Worm (Caenorhabditis elegans) whole organism, dauer: ENCODE data around the gene Y41D4A.7.

Source experiments
- unc-62 ChIP-seq: sonication (generic microtip); optimal IDR thresholded peaks from 2 replicates; lab custom pipeline; 2017; ENCODE audit warnings: missing biosample characterization, missing genetic modification reagents, missing genetic modification characterization

The Y41D4A.7 gene

DNA sequence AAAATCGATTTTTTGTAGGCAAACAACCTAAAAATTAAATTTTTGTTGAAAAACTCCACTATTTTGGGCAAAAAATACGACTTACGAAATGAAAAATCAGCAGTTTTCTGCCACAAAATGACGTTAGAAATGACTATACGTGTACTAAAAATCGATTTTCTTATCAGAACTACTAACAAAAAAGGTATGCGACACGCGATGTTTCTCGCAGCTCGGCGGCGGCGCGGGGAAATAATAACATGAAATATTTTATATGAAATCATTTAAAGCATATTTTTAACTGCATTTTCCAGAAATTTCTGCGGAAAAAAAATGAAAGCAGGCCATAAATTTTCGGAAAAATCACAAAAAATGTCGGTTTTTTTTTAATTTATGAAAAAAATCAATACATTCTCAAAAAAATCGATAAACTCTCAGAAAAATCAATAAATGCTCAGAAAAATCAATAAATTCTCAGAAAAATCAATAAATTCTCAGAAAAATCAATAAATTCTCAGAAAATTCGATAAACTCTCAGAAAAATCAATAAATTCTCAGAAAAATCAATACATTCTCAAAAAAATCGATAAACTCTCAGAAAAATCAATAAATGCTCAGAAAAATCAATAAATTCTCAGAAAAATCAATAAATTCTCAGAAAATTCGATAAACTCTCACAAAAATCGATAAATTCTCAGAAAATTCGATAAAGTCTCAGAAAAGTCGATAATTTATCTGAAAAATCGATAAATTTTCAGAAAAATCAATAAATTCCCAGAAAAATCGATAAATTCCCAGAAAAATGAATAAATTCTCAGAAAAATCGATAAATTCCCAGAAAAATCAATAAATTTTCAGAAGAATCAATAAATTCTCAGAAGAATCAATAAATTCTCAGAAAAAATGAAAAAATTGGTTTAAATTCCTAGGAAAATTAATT, 21.0 kb downstream of the Y41D4A.7 start, which contains the start of gene ptpn-22:
Gene ptpn-22 (minus strand): TSS at position 158 of the 919 bp plus-strand sequence.
- TF ChIP-seq unc-62 (GFP tag; lab: Kevin White, UChicago) = no peak

DNA sequence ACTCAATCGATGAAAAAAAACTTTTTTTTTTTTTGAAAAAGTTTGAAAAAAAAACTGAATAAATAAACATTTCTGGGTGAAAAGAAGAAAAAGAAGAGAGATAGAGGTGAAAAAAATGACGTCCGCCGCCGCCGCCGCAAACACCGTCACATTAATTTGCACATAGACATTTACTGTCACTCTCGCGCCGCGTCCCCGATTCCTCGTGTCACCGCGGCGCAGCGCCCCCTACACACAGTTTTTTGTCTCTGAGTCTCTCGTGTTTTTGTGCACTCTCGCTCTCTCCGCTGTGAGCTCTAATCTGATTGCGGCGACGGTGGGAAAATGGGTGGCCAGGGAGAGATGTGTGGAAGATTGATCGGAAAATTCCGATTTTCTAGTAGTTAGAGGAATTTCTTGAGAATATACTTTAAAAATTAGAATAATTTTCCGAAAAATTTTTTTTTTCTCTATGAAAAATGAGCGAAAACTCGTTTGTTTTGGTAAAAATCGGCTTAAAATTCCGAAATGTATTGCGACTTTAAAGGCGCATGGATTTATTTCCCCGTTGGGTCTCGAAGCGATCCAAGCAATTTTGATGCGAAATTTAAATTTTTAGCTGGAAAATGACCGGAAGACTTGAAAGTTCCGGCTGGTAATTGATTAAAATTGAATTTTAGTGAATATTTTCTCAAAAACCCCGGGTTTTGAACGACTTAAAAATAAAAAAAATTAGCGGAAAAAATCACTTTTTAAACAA, 21.8 kb downstream of the Y41D4A.7 start:
- no peak for TF ChIP-seq unc-62 (GFP tag; lab: Kevin White, UChicago)

- TF ChIP-seq unc-62 (GFP tag; lab: Kevin White, UChicago) = no peak
Observed at ce11 chrIV:1738892-1739291, 22.5 kb downstream of the Y41D4A.7 start.

DNA sequence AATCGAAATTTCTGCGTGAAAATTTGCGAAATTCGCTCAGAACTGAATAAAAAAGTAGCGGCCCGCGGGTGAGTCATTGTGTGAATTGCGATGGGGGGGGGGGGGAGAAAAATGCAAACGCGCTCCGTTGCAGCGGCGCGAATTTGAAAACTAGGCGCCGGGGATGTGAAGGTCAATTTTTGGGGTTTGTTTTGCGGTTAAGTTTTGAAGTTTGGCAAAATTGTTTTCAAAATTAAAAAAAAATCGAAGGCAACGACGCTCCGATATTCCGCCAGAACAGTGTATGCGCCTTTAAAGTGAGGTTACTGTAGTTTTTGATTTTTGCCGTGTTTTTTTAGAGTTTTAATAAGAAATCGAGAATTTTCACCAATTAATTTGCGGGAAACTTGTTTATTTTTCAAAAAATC, 23.0 kb downstream of the Y41D4A.7 start:
- no peak for TF ChIP-seq unc-62 (GFP tag; lab: Kevin White, UChicago)

ce11 chrIV:1727538-1728072, 33.8 kb downstream of the Y41D4A.7 start:
- no peak for TF ChIP-seq unc-62 (GFP tag; lab: Kevin White, UChicago)

ce11 chrIV:1725888-1726287, 35.5 kb downstream of the Y41D4A.7 start, which contains the start of gene K08D12.8:
Gene K08D12.8 (plus strand): TSS chrIV:1726188.
- no peak for TF ChIP-seq unc-62 (GFP tag; lab: Kevin White, UChicago)

- no peak for TF ChIP-seq unc-62 (GFP tag; lab: Kevin White, UChicago)
Observed at ce11 chrIV:1724283-1724682, 37.1 kb downstream of the Y41D4A.7 start, which contains the start of gene epic-3. Gene epic-3 (minus strand): TSS chrIV:1724383.

DNA sequence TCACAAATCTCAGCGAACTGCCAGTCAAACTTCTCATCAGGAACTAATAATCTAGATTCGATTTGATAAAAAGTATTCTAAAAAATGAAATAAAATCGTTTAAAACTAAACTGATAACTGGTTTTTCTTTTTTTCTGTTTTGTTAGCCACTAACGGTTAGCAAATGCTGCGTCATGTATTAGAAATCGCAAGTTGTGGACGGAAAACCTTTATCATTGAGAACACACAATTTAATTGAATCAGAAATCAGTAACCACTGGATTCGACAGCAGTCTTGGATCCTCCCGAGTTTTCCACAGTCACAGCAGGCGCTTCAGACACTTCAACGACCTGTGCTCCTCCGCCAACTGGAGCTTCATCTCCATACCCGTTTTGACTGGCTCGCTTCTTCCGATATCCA, 38.4 kb downstream of the Y41D4A.7 start:
- TF ChIP-seq unc-62 (GFP tag; lab: Kevin White, UChicago) = no peak

DNA sequence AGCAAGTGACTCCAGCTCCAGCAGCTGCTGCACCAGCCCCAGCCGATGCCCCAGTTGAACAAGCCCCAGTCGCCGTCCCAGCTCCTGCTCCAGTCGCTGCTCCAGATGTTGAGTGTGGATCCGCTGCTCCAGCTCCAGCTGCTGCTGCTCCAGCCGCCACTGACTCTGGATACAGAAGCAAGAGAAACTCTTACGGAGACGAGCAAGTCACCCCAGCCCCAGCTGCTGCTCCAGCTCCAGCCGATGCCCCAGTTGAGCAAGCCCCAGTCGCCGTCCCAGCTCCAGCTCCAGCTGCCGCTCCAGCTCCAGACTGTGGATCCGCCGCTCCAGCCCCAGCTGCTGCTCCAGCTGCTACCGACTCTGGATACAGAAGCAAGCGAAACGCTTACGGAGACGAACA, 39.8 kb downstream of the Y41D4A.7 start:
- TF ChIP-seq unc-62 (GFP tag; lab: Kevin White, UChicago) = no peak

ce11 chrIV:1720474-1720873, 40.9 kb downstream of the Y41D4A.7 start, which contains the start of gene epic-2:
Gene epic-2 (plus strand): TSS chrIV:1720790.
- no peak for TF ChIP-seq unc-62 (GFP tag; lab: Kevin White, UChicago)

ce11 chrIV:1715705-1716104, 45.7 kb downstream of the Y41D4A.7 start:
- no peak for TF ChIP-seq unc-62 (GFP tag; lab: Kevin White, UChicago)

- TF ChIP-seq unc-62 (GFP tag; lab: Kevin White, UChicago) = no peak
Observed at ce11 chrIV:1713618-1714017, 47.8 kb downstream of the Y41D4A.7 start.

DNA sequence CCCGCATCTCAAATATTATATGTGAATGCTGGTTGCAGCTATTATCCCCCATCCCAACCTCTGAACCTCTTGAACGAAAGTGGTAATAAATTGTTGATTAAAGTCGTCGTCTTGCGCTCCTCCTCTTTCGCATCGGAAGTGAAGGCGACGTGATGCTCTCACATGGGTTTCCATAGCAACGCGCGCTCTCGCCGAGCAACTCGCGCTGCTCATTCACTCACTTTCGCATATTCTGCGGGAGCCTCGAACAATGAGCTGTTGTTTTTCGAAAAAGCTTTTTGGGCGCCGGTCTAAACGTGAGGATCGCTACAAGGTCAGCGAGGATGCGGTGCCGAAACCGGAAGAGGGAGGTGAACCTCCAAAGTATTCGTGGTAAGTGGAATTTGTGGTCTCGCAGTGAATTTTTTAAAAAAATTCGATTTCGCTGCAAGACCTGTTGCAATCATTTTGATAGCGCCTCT, 50.3 kb downstream of the Y41D4A.7 start, which contains the start of gene rpi-2:
Gene rpi-2 (plus strand): TSS at position 234 of the 461 bp plus-strand sequence.
- TF ChIP-seq unc-62 (GFP tag; lab: Kevin White, UChicago) = no peak

- no peak for TF ChIP-seq unc-62 (GFP tag; lab: Kevin White, UChicago)
Observed at ce11 chrIV:1710535-1710934, 50.8 kb downstream of the Y41D4A.7 start.

DNA sequence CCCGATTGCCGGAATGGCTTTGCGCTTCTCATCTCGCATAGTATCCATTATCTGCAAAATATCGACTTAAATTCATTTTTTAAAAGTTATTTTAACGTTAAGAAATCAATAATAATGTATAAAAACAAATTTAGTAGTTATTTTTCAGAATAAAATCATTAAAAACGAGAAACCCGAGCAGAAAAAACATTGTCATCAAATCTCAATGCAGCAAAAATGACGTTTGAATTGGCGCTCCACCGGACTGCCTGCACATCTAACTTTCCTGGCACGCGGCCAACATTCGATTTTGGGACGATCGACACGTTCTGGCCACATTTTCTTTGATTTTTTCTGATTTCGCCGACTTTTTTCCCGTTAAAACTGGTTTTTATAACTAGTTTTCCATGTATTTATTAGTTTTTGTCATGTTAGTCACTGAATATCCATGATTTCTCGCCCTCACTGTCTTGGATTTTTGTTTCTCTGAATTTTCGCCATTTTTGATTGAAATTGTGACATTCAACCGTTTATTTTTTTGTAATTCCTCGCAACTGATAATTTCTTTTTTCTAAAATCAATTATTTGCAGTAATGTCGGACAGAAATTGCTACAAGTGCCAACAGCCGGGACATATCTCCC, 51.6 kb downstream of the Y41D4A.7 start, which contains the start of the genes pbs-1 and K08D12.3:
Gene pbs-1 (minus strand): TSS at position 51 of the 621 bp plus-strand sequence.
Gene K08D12.3 (plus strand): TSS at position 571 of the 621 bp plus-strand sequence.
- TF ChIP-seq unc-62 (GFP tag; lab: Kevin White, UChicago) = no peak
